Fruit fly (Drosophila melanogaster): ENCODE results near the gene PrBP.
A peak's percentile ranks its signal among the peaks of the same experiment; 100 is the strongest.

The PrBP gene

DNA sequence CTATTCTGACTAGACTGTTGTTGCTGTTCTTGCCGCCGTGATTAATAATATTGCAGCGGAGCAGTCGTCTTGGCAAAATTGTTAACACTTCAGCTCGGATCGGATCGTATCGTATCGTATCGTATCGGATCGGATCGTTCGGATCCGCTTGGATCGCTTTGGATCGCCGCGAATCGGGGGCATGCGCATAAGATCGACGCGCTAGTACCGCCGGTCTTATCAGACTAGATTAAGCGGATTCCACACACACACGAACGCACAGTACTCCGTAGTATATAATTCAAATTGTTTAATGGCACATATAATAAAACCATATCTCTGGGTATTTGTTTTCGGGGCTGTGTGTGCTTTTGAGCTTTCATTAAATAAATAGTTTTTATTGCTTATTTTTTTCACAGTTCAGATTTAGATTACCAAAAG, 14.2 kb upstream of the PrBP start (continued):
- TF ChIP-seq D (optimal IDR thresholded peaks at IDR 0.05) = no peak
- no peak for TF ChIP-seq D (GFP tag; optimal IDR thresholded peaks at IDR 0.05)
- TF ChIP-seq gem (tag; optimal IDR thresholded peaks at IDR 0.05) = peak; percentile 58
- peak; percentile 14 for TF ChIP-seq CG33213 (GFP tag; optimal IDR thresholded peaks at IDR 0.05)
- TF ChIP-seq NC2α (GFP tag; optimal IDR thresholded peaks at IDR 0.05) = no peak
- TF ChIP-seq CG7839 (tag; optimal IDR thresholded peaks at IDR 0.05) = peak; percentile 2
- TF ChIP-seq CG9932 (GFP tag; IDR thresholded peaks at IDR 0.05) = 0 out of 2 replicates have a peak, but pooled peaks have one; percentile 14
- TF ChIP-seq sr (GFP tag; IDR thresholded peaks at IDR 0.05) = no peak
- peak; percentile 58 for TF ChIP-seq CG10209 (GFP tag; optimal IDR thresholded peaks at IDR 0.05)
- no peak for TF ChIP-seq CG15696 (tag; optimal IDR thresholded peaks at IDR 0.05)
- peak; percentile 46; the same call in 1 of the 2 replicates for TF ChIP-seq Rfx (GFP tag; IDR thresholded peaks at IDR 0.05)
- TF ChIP-seq CG31441 (GFP tag; IDR thresholded peaks at IDR 0.05) = 0 out of 2 replicates have a peak, but pooled peaks have one; percentile 46
- TF ChIP-seq ewg (GFP tag; optimal IDR thresholded peaks at IDR 0.05) = no peak
- no peak for TF ChIP-seq jumu (GFP tag; optimal IDR thresholded peaks at IDR 0.05)
- peak; percentile 93 for TF ChIP-seq sug (tag; optimal IDR thresholded peaks at IDR 0.05)
- TF ChIP-seq cato (GFP tag; optimal IDR thresholded peaks at IDR 0.05; ENCODE audit: borderline replicate concordance) = no peak
- peak; percentile 24 for TF ChIP-seq CG1233 (GFP tag; optimal IDR thresholded peaks at IDR 0.05)
- peak; percentile 59 for TF ChIP-seq scrt (GFP tag; optimal IDR thresholded peaks at IDR 0.05)
- peak; percentile 72 for TF ChIP-seq gsb-n (tag; optimal IDR thresholded peaks at IDR 0.05)
- TF ChIP-seq CG13287 (GFP tag; IDR thresholded peaks at IDR 0.05; ENCODE audit: partially characterized antibody) = no peak
- no peak for TF ChIP-seq br (optimal IDR thresholded peaks at IDR 0.05)
- TF ChIP-seq lab (GFP tag; optimal IDR thresholded peaks at IDR 0.05) = peak; percentile 79
- no peak for TF ChIP-seq Elba2 (GFP tag; optimal IDR thresholded peaks at IDR 0.05)
- TF ChIP-seq fd3F (GFP tag; optimal IDR thresholded peaks at IDR 0.05) = peak; percentile 29
- TF ChIP-seq CG1024 (GFP tag; IDR thresholded peaks at IDR 0.05) = no peak
- peak; percentile 93 for TF ChIP-seq sd (tag; optimal IDR thresholded peaks at IDR 0.05)
- TF ChIP-seq CG15011 (GFP tag; optimal IDR thresholded peaks at IDR 0.05) = peak; percentile 50
- no peak for TF ChIP-seq gt (GFP tag; IDR thresholded peaks at IDR 0.05)
- peak; percentile 79 for TF ChIP-seq Hmr (GFP tag; optimal IDR thresholded peaks at IDR 0.05)
- TF ChIP-seq Jarid2 (GFP tag; optimal IDR thresholded peaks at IDR 0.05) = no peak
- peak; percentile 49 for TF ChIP-seq CG1529 (GFP tag; optimal IDR thresholded peaks at IDR 0.05)
- TF ChIP-seq grn (GFP tag; optimal IDR thresholded peaks at IDR 0.05) = peak; percentile 99
- peak; percentile 74 for TF ChIP-seq CG13296 (GFP tag; optimal IDR thresholded peaks at IDR 0.05)

DNA sequence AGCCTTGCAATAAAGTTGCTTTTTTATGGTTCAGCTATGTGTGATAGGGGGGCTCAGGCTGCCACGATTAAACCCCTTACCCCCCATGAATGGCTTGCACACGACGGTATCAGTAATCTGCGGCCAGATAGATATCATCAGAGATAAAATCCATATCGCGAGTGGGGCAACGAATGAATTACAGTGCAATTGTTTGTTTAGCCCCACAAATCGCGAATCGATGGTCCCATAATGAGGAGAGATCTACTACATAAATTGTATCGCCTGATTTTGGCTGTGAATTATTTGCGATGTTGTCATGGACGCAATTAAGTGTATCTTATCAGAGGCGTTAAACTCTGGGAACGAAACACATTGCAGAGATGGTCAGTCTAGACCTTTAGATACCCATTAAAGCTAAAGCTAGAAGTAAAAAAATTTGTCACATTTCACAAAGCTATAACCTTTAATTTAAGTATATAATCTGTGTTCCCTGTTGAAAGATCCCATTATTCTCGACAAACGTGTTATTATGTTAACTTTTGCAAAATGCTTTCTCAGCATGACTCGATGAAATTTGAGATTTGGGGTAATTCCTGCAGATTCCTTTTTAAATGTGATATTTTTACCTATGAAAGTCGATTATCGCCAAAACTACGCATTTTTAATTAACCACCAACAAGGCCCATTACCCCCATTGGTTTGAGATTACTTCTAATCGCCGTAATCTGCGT, 12.3 kb upstream of the PrBP start:
- TF ChIP-seq pho (GFP tag; optimal IDR thresholded peaks at IDR 0.05) (no peak), NK7.1 (GFP tag; optimal IDR thresholded peaks at IDR 0.05) (no peak), mld (GFP tag; IDR thresholded peaks at IDR 0.05; ENCODE audit: partially characterized antibody) (no peak), CG17912 (GFP tag; optimal IDR thresholded peaks at IDR 0.05) (peak; percentile 9), CTCF (GFP tag; optimal IDR thresholded peaks at IDR 0.05) (no peak), Ada2b (GFP tag; IDR thresholded peaks at IDR 0.05) (no peak), Aef1 (GFP tag; IDR thresholded peaks at IDR 0.05) (no peak), Med (GFP tag) (peak; percentile 82), CG14050 (GFP tag; IDR thresholded peaks at IDR 0.05) (no peak), D19A (tag; optimal IDR thresholded peaks at IDR 0.05) (no peak), CG7556 (GFP tag; optimal IDR thresholded peaks at IDR 0.05) (peak; percentile 9), CG2678 (tag; optimal IDR thresholded peaks at IDR 0.05) (peak; percentile 10), sug (tag; optimal IDR thresholded peaks at IDR 0.05) (peak; percentile 98), Sry-β (GFP tag; optimal IDR thresholded peaks at IDR 0.05) (no peak), cwo (GFP tag; optimal IDR thresholded peaks at IDR 0.05) (peak; percentile 29), Sry-δ (GFP tag; optimal IDR thresholded peaks at IDR 0.05) (no peak), CG14014 (GFP tag; IDR thresholded peaks at IDR 0.05) (no peak), pb (GFP tag; optimal IDR thresholded peaks at IDR 0.05) (no peak), rib (GFP tag; IDR thresholded peaks at IDR 0.05) (no peak), CG11723 (GFP tag; optimal IDR thresholded peaks at IDR 0.05) (no peak)

Data from whole organism, embryonic.